Worm (Caenorhabditis elegans) whole organism, L3 larva: Measurements from ENCODE around the gene piki-1.

Experiments used
- egl-5 ChIP-seq: fragments of 150-350 bp; optimal IDR thresholded peaks from 2 replicates; lab custom pipeline; 2017; ENCODE audit warnings: missing biosample characterization, missing genetic modification reagents, missing genetic modification characterization, inconsistent platforms
- skn-1 ChIP-seq: fragments of 150-350 bp; optimal IDR thresholded peaks from 2 replicates; lab custom pipeline; 2014; ENCODE audit warnings: missing biosample characterization, missing genetic modification characterization

The piki-1 gene

ce11 chrX:15188510-15188909 lies 57.7 kb downstream of the piki-1 start:
- TF ChIP-seq skn-1 (tag; lab: Kevin White, UChicago) (peak; percentile 16), egl-5 (tag; lab: Kevin White, UChicago) (no peak)
